Fruit fly (Drosophila melanogaster): ENCODE results near the gene CG31445.

Gene CG31445

DNA sequence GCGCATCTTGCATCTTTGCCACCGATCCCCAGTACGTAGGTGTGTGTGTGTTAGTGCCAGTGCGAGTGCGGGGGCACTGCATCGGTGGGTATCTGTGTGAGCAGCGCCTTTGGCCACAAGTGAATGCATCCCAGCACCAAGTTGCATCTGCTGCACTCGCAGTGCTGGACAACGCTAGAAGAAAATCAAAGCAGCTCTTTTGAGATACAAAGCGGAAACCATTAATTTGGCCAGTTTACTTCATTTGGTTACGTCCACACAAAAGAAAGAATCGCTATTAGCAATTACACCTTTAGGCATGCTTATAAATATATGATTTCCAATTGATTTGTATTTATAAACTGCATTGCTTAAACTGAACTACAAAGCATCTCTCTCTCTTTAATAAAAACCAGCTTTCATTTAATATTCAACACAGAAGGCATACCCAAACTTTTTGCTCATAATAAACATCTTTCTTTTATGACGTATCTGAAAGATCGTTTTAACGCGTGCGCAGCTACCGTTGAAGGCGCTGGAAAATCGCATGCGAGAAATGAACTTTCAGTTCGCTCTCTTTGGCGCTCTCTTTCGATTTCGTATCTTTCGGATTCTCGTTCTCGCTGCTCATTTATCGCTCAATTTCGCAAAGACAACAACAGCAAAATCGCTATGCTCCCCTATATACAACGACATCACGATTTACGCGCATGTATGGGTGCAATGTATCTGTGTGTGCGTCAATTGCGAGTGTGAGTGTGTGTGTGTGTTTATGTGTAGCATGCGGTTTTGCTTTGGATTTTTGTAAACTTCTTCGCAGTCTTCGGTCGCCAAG, 38.2 kb downstream of the CG31445 start:
- TF ChIP-seq Hnf4 (GFP tag; optimal IDR thresholded peaks at IDR 0.05): no peak
- peak; percentile 10 for TF ChIP-seq sage (GFP tag; optimal IDR thresholded peaks at IDR 0.05)
- peak; percentile 41 for TF ChIP-seq Vsx2 (GFP tag; optimal IDR thresholded peaks at IDR 0.05; ENCODE audit: partially characterized antibody)
- no peak for TF ChIP-seq foxo (GFP tag; optimal IDR thresholded peaks at IDR 0.05)
- no peak for TF ChIP-seq Sp1 (GFP tag; optimal IDR thresholded peaks at IDR 0.05)
- peak; percentile 20 for TF ChIP-seq Dif (GFP tag; optimal IDR thresholded peaks at IDR 0.05; ENCODE audit: partially characterized antibody)
- no peak for TF ChIP-seq N (GFP tag; optimal IDR thresholded peaks at IDR 0.05)
- TF ChIP-seq usp (GFP tag; optimal IDR thresholded peaks at IDR 0.05): no peak
- TF ChIP-seq br (GFP tag; optimal IDR thresholded peaks at IDR 0.05): no peak
- TF ChIP-seq CrebA (GFP tag; optimal IDR thresholded peaks at IDR 0.05; ENCODE audit: borderline replicate concordance): no peak
- TF ChIP-seq h (GFP tag; optimal IDR thresholded peaks at IDR 0.05): no peak
- TF ChIP-seq dmrt93B (GFP tag; optimal IDR thresholded peaks at IDR 0.05): no peak
- no peak for TF ChIP-seq Myc (optimal IDR thresholded peaks at IDR 0.05)
- no peak for TF ChIP-seq rgr (GFP tag; optimal IDR thresholded peaks at IDR 0.05)
- TF ChIP-seq lola (GFP tag; optimal IDR thresholded peaks at IDR 0.05): no peak
- TF ChIP-seq Rel (GFP tag; optimal IDR thresholded peaks at IDR 0.05): peak; percentile 2
- no peak for TF ChIP-seq Rel (tag; optimal IDR thresholded peaks at IDR 0.05)
- TF ChIP-seq brk (GFP tag; optimal IDR thresholded peaks at IDR 0.05): peak; percentile 31
- TF ChIP-seq Hr78 (GFP tag; optimal IDR thresholded peaks at IDR 0.05): no peak
- no peak for TF ChIP-seq dsf (GFP tag; optimal IDR thresholded peaks at IDR 0.05; ENCODE audit: borderline replicate concordance)
- TF ChIP-seq GATAd (GFP tag; optimal IDR thresholded peaks at IDR 0.05): no peak
- TF ChIP-seq fru (GFP tag; optimal IDR thresholded peaks at IDR 0.05): no peak

DNA sequence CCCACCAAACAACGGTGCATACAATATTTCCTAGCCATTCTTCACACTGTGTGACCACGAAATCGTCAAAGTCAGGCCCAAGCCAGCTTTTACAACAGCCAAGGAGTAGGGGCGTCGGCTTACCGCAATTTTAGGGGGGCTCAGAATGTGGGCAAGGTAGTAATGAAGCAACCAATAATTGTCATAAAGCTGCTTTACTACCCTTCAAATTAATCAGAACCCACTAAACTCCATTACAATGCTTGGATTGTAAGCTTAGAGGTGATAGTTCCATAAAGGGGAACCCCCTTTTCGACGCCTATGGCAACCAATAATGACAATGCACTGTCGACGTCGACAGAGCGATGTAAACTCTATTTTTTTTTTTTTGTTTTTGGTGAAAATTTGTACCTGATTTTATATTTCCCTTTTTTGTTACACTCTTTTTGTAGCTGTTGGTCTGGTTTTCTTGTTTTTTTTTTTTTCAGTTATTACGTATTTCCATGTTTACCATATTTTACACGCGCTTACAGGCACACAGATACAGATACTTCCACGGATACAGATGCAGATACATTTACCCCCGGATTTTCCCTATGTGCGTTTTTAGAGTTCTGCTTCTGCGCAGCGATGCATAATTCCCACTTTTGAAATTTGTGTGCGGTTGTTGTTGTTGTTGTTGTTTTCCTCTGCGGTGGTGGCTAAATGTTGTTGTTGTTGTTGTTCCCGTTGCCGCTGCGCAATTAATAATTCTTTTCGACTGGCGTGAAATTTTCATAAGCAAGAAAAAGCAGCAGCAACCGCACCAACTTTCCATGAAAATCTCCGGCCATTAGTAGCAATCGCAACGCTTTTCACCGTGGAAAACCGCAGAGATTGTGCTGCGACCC, 39.8 kb downstream of the CG31445 start:
- TF ChIP-seq psq (GFP tag; optimal IDR thresholded peaks at IDR 0.05) (no peak), sv (GFP tag; optimal IDR thresholded peaks at IDR 0.05) (peak; percentile 50), dsf (GFP tag; optimal IDR thresholded peaks at IDR 0.05; ENCODE audit: borderline replicate concordance) (no peak), foxo (GFP tag; optimal IDR thresholded peaks at IDR 0.05) (no peak), Hr78 (GFP tag; optimal IDR thresholded peaks at IDR 0.05) (no peak)

dm6 chr3R:29204033-29204432, 40.6 kb downstream of the CG31445 start, which contains the start of gene Cyt-c1L:
Gene Cyt-c1L, minus strand, starts transcription at chr3R:29204133.
- TF ChIP-seq HLH106 (tag; optimal IDR thresholded peaks at IDR 0.05): no peak
- no peak for TF ChIP-seq woc (GFP tag; optimal IDR thresholded peaks at IDR 0.05)
- no peak for TF ChIP-seq Dfd (GFP tag; optimal IDR thresholded peaks at IDR 0.05)
- TF ChIP-seq foxo (GFP tag; optimal IDR thresholded peaks at IDR 0.05): no peak
- TF ChIP-seq CrebA (GFP tag; optimal IDR thresholded peaks at IDR 0.05; ENCODE audit: borderline replicate concordance): no peak
- no peak for TF ChIP-seq fru (GFP tag; optimal IDR thresholded peaks at IDR 0.05)
- TF ChIP-seq sv (GFP tag; optimal IDR thresholded peaks at IDR 0.05): no peak
- TF ChIP-seq Myc (optimal IDR thresholded peaks at IDR 0.05): no peak
- TF ChIP-seq sage (GFP tag; optimal IDR thresholded peaks at IDR 0.05): no peak
- no peak for TF ChIP-seq Hr83 (GFP tag; optimal IDR thresholded peaks at IDR 0.05; ENCODE audit: poor library complexity, severe bottlenecking)
- no peak for TF ChIP-seq lola (GFP tag; optimal IDR thresholded peaks at IDR 0.05)
- no peak for TF ChIP-seq OdsH (GFP tag; optimal IDR thresholded peaks at IDR 0.05)
- no peak for TF ChIP-seq dsf (GFP tag; optimal IDR thresholded peaks at IDR 0.05; ENCODE audit: borderline replicate concordance)
- TF ChIP-seq Mio (GFP tag; optimal IDR thresholded peaks at IDR 0.05): no peak

dm6 chr3R:29202418-29202817, 42.2 kb downstream of the CG31445 start, which contains the start of gene Mesh1:
Gene Mesh1, minus strand, starts transcription at chr3R:29202525.
- no peak for TF ChIP-seq jim (GFP tag; optimal IDR thresholded peaks at IDR 0.05)
- no peak for TF ChIP-seq h (GFP tag; optimal IDR thresholded peaks at IDR 0.05)
- TF ChIP-seq Hnf4 (GFP tag; optimal IDR thresholded peaks at IDR 0.05): no peak
- TF ChIP-seq Dfd (GFP tag; optimal IDR thresholded peaks at IDR 0.05): no peak
- no peak for TF ChIP-seq OdsH (GFP tag; optimal IDR thresholded peaks at IDR 0.05)
- no peak for TF ChIP-seq foxo (GFP tag; optimal IDR thresholded peaks at IDR 0.05)
- no peak for TF ChIP-seq Rel (GFP tag; optimal IDR thresholded peaks at IDR 0.05)
- TF ChIP-seq Rel (tag; optimal IDR thresholded peaks at IDR 0.05): no peak
- no peak for TF ChIP-seq Jra (GFP tag; optimal IDR thresholded peaks at IDR 0.05)
- no peak for TF ChIP-seq dmrt93B (GFP tag; optimal IDR thresholded peaks at IDR 0.05)
- no peak for TF ChIP-seq br (GFP tag; optimal IDR thresholded peaks at IDR 0.05)
- no peak for TF ChIP-seq N (GFP tag; optimal IDR thresholded peaks at IDR 0.05)
- TF ChIP-seq Hr83 (GFP tag; optimal IDR thresholded peaks at IDR 0.05; ENCODE audit: poor library complexity, severe bottlenecking): no peak
- no peak for TF ChIP-seq usp (GFP tag; optimal IDR thresholded peaks at IDR 0.05)
- TF ChIP-seq CG32264 (GFP tag; optimal IDR thresholded peaks at IDR 0.05): no peak
- TF ChIP-seq ey (GFP tag; optimal IDR thresholded peaks at IDR 0.05): no peak
- TF ChIP-seq fru (GFP tag; optimal IDR thresholded peaks at IDR 0.05): no peak
- no peak for TF ChIP-seq Hr78 (GFP tag; optimal IDR thresholded peaks at IDR 0.05)
- TF ChIP-seq sv (GFP tag; optimal IDR thresholded peaks at IDR 0.05): no peak
